Worm (Caenorhabditis elegans): Measurements from ENCODE around the gene ztf-27.

ztf-27 gene

DNA sequence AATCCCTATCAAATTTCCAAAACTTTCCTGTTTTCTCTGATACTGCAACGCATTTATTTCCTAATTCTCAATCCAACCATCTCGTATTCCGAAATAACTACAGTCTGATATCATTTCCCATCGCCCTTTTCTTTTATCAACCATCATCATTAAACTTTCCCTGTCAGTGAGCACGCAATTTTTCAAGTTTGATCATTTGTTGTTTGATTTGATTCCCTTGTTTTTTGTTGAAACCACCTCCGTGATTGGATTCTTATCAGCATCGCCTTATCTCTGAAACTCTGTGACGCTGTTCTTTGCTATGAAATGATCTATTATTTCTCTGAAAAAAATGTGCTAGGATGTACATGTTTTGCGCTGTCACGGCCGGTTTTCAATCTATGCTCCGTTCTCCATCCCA, 17.9 kb downstream of the ztf-27 start:
- TF ChIP-seq lin-26 (GFP tag; IDR thresholded peaks at IDR 0.05), result no peak
- peak; percentile 92 for TF ChIP-seq nhr-80 (tag; optimal IDR thresholded peaks at IDR 0.05)

ce11 chrII:10410989-10411388, 25.9 kb downstream of the ztf-27 start, which contains the start of gene E04D5.5:
E04D5.5 (plus strand) TSS chrII:10411289.
- TF ChIP-seq lin-54 (GFP tag; optimal IDR thresholded peaks at IDR 0.05) (no peak), lsy-27 (tag; optimal IDR thresholded peaks at IDR 0.05; ENCODE audit: borderline replicate concordance, insufficient read depth) (no peak), chd-7 (tag; optimal IDR thresholded peaks at IDR 0.05) (no peak), B0261.1 (tag; optimal IDR thresholded peaks at IDR 0.05) (no peak), unc-62 (GFP tag; optimal IDR thresholded peaks at IDR 0.05) (no peak), B0035.1 (tag; optimal IDR thresholded peaks at IDR 0.05) (no peak), unc-130 (GFP tag; optimal IDR thresholded peaks at IDR 0.05) (no peak), nhr-120 (GFP tag; IDR thresholded peaks at IDR 0.05) (no peak), repo-1 (tag; optimal IDR thresholded peaks at IDR 0.05) (no peak), ztf-25 (GFP tag; IDR thresholded peaks at IDR 0.05) (no peak), F39B2.1 (GFP tag; IDR thresholded peaks at IDR 0.05) (no peak)

ce11 chrII:10416332-10416863, 31.3 kb downstream of the ztf-27 start, which contains the start of gene eif-2A:
eif-2A (plus strand) TSS chrII:10416800.
- TF ChIP-seq ZK185.1 (tag; optimal IDR thresholded peaks at IDR 0.05; ENCODE audit: poor library complexity, severe bottlenecking) (no peak), nhr-179 (tag; optimal IDR thresholded peaks at IDR 0.05) (no peak), D2030.7 (GFP tag; IDR thresholded peaks at IDR 0.05) (peak; percentile 42; the same call in 1 of the 2 replicates), lsl-1 (GFP tag; optimal IDR thresholded peaks at IDR 0.05) (peak; percentile 61), xnd-1 (tag; optimal IDR thresholded peaks at IDR 0.05) (peak; percentile 72), egl-44 (GFP tag; IDR thresholded peaks at IDR 0.05) (no peak), zim-3 (tag; optimal IDR thresholded peaks at IDR 0.05) (no peak), dpl-1 (GFP tag; optimal IDR thresholded peaks at IDR 0.05) (peak; percentile 72), madf-8 (GFP tag; conservative IDR thresholded peaks at IDR 0.05) (peak; percentile 83), efl-1 (GFP tag; optimal IDR thresholded peaks at IDR 0.05) (peak; percentile 88), attf-5 (GFP tag; optimal IDR thresholded peaks at IDR 0.05) (peak; percentile 10), madf-6 (GFP tag; IDR thresholded peaks at IDR 0.05) (peak; percentile 94), F33H1.4 (GFP tag; IDR thresholded peaks at IDR 0.05) (peak; percentile 58), hmg-1.2 (GFP tag; IDR thresholded peaks at IDR 0.05) (0 out of 2 replicates have a peak, but pooled peaks have one; percentile 5), cebp-1 (GFP tag; IDR thresholded peaks at IDR 0.05) (no peak), cebp-1 (tag; optimal IDR thresholded peaks at IDR 0.05) (peak; percentile 31), ceh-91 (GFP tag; IDR thresholded peaks at IDR 0.05) (peak; percentile 76), snpc-3.4 (tag; optimal IDR thresholded peaks at IDR 0.05) (peak; percentile 17)

DNA sequence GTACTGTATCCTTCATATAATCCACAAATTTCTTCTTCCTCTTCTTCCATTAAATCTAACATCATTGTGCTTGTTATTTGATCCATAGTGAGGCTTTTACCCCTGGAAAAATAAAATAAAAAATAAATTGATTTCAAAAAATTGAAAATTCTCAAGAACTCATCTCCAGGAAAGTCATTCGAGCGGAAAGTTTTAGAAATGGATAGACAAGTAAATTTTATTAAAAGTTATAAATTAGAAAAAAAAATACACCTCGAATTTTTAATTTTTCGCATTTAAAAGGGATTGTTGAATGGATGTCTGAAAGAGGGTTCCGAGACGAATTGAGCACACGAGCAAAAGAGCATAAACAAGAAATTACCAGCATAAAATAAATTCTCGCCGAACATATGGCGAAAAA, 36.8 kb downstream of the ztf-27 start, which contains the start of gene frpr-21:
frpr-21 (minus strand) TSS at position 101 of the 400 bp plus-strand sequence.
- TF ChIP-seq egl-44 (GFP tag; IDR thresholded peaks at IDR 0.05), result no peak
- no peak for TF ChIP-seq madf-6 (GFP tag; IDR thresholded peaks at IDR 0.05)
- TF ChIP-seq mel-28 (tag; optimal IDR thresholded peaks at IDR 0.05; ENCODE audit: borderline replicate concordance), result no peak
- TF ChIP-seq B0019.2 (GFP tag; conservative IDR thresholded peaks at IDR 0.05), result no peak
- TF ChIP-seq ztf-25 (GFP tag; IDR thresholded peaks at IDR 0.05), result no peak
- no peak for TF ChIP-seq xnd-1 (tag; optimal IDR thresholded peaks at IDR 0.05)
- TF ChIP-seq F37B4.10 (GFP tag; IDR thresholded peaks at IDR 0.05), result no peak
- no peak for TF ChIP-seq C17E4.6 (GFP tag; IDR thresholded peaks at IDR 0.05)
- no peak for TF ChIP-seq mxl-1 (tag; optimal IDR thresholded peaks at IDR 0.05)
- no peak for TF ChIP-seq die-1 (tag; optimal IDR thresholded peaks at IDR 0.05)
- no peak for TF ChIP-seq sptf-2 (GFP tag; optimal IDR thresholded peaks at IDR 0.05)
- TF ChIP-seq F57A8.1 (GFP tag; optimal IDR thresholded peaks at IDR 0.05), result no peak
- TF ChIP-seq ZK185.1 (tag; optimal IDR thresholded peaks at IDR 0.05; ENCODE audit: poor library complexity, severe bottlenecking), result no peak
- no peak for TF ChIP-seq gei-17 (GFP tag; optimal IDR thresholded peaks at IDR 0.05)
- TF ChIP-seq rcor-1 (GFP tag; IDR thresholded peaks at IDR 0.05), result no peak
- no peak for TF ChIP-seq Y53G8AR.9 (GFP tag; conservative IDR thresholded peaks at IDR 0.05)
- no peak for TF ChIP-seq tlf-1 (GFP tag; optimal IDR thresholded peaks at IDR 0.05)
- no peak for TF ChIP-seq Y53F4B.3 (GFP tag; IDR thresholded peaks at IDR 0.05)
